Worm (Caenorhabditis elegans) whole organism, L3 larva: ENCODE data around the gene alh-3.

ENCODE experiments used
- ama-1 ChIP-seq: fragments of 150-350 bp; optimal IDR thresholded peaks from 2 replicates; lab custom pipeline; 2018
- egl-27 ChIP-seq: sonication (generic microtip); optimal IDR thresholded peaks from 4 replicates; lab custom pipeline; 2017; ENCODE audit warnings: missing biosample characterization, missing genetic modification reagents, missing genetic modification characterization
- elt-1 ChIP-seq: fragments of 150-350 bp; optimal IDR thresholded peaks from 2 replicates; lab custom pipeline; 2014; ENCODE audit warnings: missing biosample characterization, missing genetic modification characterization
- jun-1 ChIP-seq: fragments of 150-350 bp; optimal IDR thresholded peaks from 2 replicates; lab custom pipeline; 2014; ENCODE audit warnings: missing biosample characterization, missing genetic modification reagents, missing genetic modification characterization
- nhr-23 ChIP-seq: fragments of 150-350 bp; optimal IDR thresholded peaks from 2 replicates; lab custom pipeline; 2014; ENCODE audit warnings: missing biosample characterization, missing genetic modification reagents, missing genetic modification characterization
- nhr-237 ChIP-seq: fragments of 150-350 bp; optimal IDR thresholded peaks from 2 replicates; lab custom pipeline; 2014; ENCODE audit warnings: missing biosample characterization, missing genetic modification characterization
- nhr-76 ChIP-seq: fragments of 150-350 bp; sonication (generic microtip); optimal IDR thresholded peaks from 5 replicates; lab custom pipeline; 2014; ENCODE audit warnings: missing biosample characterization, missing genetic modification characterization
- nhr-77 ChIP-seq: fragments of 150-350 bp; optimal IDR thresholded peaks from 2 replicates; lab custom pipeline; 2014; ENCODE audit warnings: missing biosample characterization, missing genetic modification characterization
- pqm-1 ChIP-seq: fragments of 150-350 bp; optimal IDR thresholded peaks from 2 replicates; lab custom pipeline; 2017; ENCODE audit warnings: missing biosample characterization, missing genetic modification characterization, inconsistent platforms
- unc-39 ChIP-seq: sonication (generic microtip); optimal IDR thresholded peaks from 4 replicates; lab custom pipeline; 2017; ENCODE audit warnings: missing biosample characterization, missing genetic modification characterization
- unc-62 ChIP-seq: fragments of 150-350 bp; sonication (generic microtip); optimal IDR thresholded peaks from 4 replicates; lab custom pipeline; 2014; ENCODE audit warnings: missing biosample characterization, missing genetic modification reagents, missing genetic modification characterization

ce11 chrIV:11011920-11012319 lies 10.5 kb upstream of the alh-3 start, which contains the start of gene ndx-9:
- no peak for TF ChIP-seq nhr-77 (tag; lab: Kevin White, UChicago)
- TF ChIP-seq pqm-1, result no peak
- TF ChIP-seq unc-39 (tag; lab: Kevin White, UChicago), result no peak
- no peak for TF ChIP-seq nhr-76 (tag; lab: Kevin White, UChicago)
- no peak for TF ChIP-seq egl-27 (tag; lab: Kevin White, UChicago)
- TF ChIP-seq ama-1 (lab: Kevin White, UChicago), result no peak
- no peak for TF ChIP-seq nhr-237 (tag; lab: Kevin White, UChicago)
- no peak for TF ChIP-seq unc-62 (GFP tag; lab: Kevin White, UChicago)
- no peak for TF ChIP-seq nhr-23 (tag; lab: Kevin White, UChicago)
- TF ChIP-seq jun-1, result no peak
- TF ChIP-seq elt-1, result no peak
